Worm (Caenorhabditis elegans): ENCODE data around the gene F25H9.2.
A peak's percentile ranks its signal among the peaks of the same experiment; 100 is the strongest.

The F25H9.2 gene

DNA sequence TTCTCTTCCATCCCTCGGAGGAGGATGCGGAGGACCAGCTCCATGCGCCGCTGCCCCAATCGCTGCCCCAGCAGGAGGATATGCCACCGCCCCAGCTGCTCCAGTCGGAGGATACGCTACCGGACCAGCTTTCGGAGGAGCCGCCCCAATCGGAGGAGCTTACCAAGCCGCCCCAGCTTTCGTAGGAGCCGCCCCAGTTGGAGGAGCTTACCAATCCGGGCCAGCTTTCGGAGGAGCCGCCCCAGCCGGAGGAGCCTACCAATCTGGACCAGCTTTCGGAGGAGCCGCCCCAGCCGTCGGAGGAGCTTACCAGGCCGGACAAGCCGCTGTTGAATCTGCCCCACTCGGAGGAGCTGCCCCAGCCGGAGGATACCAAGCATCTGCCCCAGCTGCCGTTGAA is 42.4 kb upstream of the F25H9.2 start:
- TF ChIP-seq madf-8 (GFP tag; conservative IDR thresholded peaks at IDR 0.05) (no peak), egrh-3 (GFP tag; IDR thresholded peaks at IDR 0.05) (peak; percentile 98), nhr-179 (tag; optimal IDR thresholded peaks at IDR 0.05) (no peak), snpc-1.3 (tag; optimal IDR thresholded peaks at IDR 0.05; ENCODE audit: insufficient read depth) (no peak), aptf-3 (GFP tag; IDR thresholded peaks at IDR 0.05) (0 out of 2 replicates have a peak, but pooled peaks have one; percentile 45), gei-17 (GFP tag; optimal IDR thresholded peaks at IDR 0.05) (no peak), ztf-28 (GFP tag; IDR thresholded peaks at IDR 0.05) (0 out of 2 replicates have a peak, but pooled peaks have one; percentile 26), ccch-3 (GFP tag; optimal IDR thresholded peaks at IDR 0.05) (no peak), hrde-1 (tag; optimal IDR thresholded peaks at IDR 0.05; ENCODE audit: borderline replicate concordance) (no peak), zim-3 (tag; optimal IDR thresholded peaks at IDR 0.05) (peak; percentile 30), hlh-26 (GFP tag; conservative IDR thresholded peaks at IDR 0.05) (0 out of 2 replicates have a peak, but pooled peaks have one; percentile 42), F49E8.2 (tag; optimal IDR thresholded peaks at IDR 0.05; ENCODE audit: insufficient read depth) (no peak), somi-1 (GFP tag; optimal IDR thresholded peaks at IDR 0.05) (peak; percentile 38), T26A5.8 (tag; optimal IDR thresholded peaks at IDR 0.05) (no peak), nfyb-1 (GFP tag; IDR thresholded peaks at IDR 0.05) (0 out of 2 replicates have a peak, but pooled peaks have one; percentile 48), mes-4 (tag; optimal IDR thresholded peaks at IDR 0.05) (peak; percentile 53)

DNA sequence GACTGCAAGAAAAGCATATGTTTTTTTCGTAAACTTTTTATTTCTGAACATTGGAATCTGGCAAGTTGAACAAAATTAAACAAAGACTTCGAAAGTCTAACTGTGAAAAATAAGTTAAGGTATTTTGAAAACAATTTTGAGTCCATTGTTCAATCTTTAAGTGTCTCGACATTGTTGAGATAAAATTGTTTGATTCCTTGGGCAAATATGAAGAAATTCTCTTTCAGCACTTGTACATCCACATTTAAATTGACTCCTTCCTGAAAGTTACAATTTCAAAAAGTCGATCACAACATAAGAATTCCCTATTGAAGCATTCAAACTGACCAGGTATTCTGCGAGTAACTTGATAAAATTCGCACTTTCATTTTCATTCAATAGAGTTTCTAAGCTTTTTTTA is 41.8 kb upstream of the F25H9.2 start:
- TF ChIP-seq dox-1 (GFP tag; IDR thresholded peaks at IDR 0.05): no peak
- no peak for TF ChIP-seq mes-4 (tag; optimal IDR thresholded peaks at IDR 0.05)
- no peak for TF ChIP-seq F10E7.11 (tag; optimal IDR thresholded peaks at IDR 0.05)
- TF ChIP-seq hlh-12 (tag; optimal IDR thresholded peaks at IDR 0.05): no peak
- TF ChIP-seq unc-62 (GFP tag; optimal IDR thresholded peaks at IDR 0.05): no peak
- no peak for TF ChIP-seq zfh-2 (GFP tag; conservative IDR thresholded peaks at IDR 0.05)

ce11 chrV:13417513-13417912 is 40.4 kb upstream of the F25H9.2 start, which contains the start of gene F53F1.6:
F53F1.6 (minus strand) TSS chrV:13417613.
- TF ChIP-seq ceh-27 (GFP tag; optimal IDR thresholded peaks at IDR 0.05) (no peak), F23B12.7 (tag; optimal IDR thresholded peaks at IDR 0.05; ENCODE audit: insufficient read depth) (no peak), him-1 (tag; optimal IDR thresholded peaks at IDR 0.05) (no peak), hrde-1 (tag; optimal IDR thresholded peaks at IDR 0.05; ENCODE audit: borderline replicate concordance) (no peak), Y79H2A.3 (GFP tag; conservative IDR thresholded peaks at IDR 0.05) (no peak), somi-1 (GFP tag; optimal IDR thresholded peaks at IDR 0.05) (no peak), egl-18 (GFP tag; IDR thresholded peaks at IDR 0.05) (no peak), Y56A3A.18 (GFP tag; IDR thresholded peaks at IDR 0.05) (no peak), D2030.7 (GFP tag; IDR thresholded peaks at IDR 0.05) (no peak), madf-8 (GFP tag; conservative IDR thresholded peaks at IDR 0.05) (no peak), ZK185.1 (tag; optimal IDR thresholded peaks at IDR 0.05; ENCODE audit: poor library complexity, severe bottlenecking) (no peak), cebp-1 (GFP tag; IDR thresholded peaks at IDR 0.05) (no peak), cebp-1 (tag; optimal IDR thresholded peaks at IDR 0.05) (no peak), zfh-2 (GFP tag; conservative IDR thresholded peaks at IDR 0.05) (no peak), lag-1 (GFP tag; IDR thresholded peaks at IDR 0.05) (no peak), snpc-4 (GFP tag; optimal IDR thresholded peaks at IDR 0.05) (no peak), snpc-4 (tag; optimal IDR thresholded peaks at IDR 0.05) (no peak), mel-28 (tag; optimal IDR thresholded peaks at IDR 0.05; ENCODE audit: borderline replicate concordance) (no peak), mcd-1 (GFP tag; IDR thresholded peaks at IDR 0.05) (no peak), F37B4.10 (GFP tag; IDR thresholded peaks at IDR 0.05) (no peak), ztf-28 (GFP tag; IDR thresholded peaks at IDR 0.05) (no peak)

Data from whole organism, young adult.